Fruit fly (Drosophila melanogaster): ENCODE data around the gene Rsod.

Gene Rsod

DNA sequence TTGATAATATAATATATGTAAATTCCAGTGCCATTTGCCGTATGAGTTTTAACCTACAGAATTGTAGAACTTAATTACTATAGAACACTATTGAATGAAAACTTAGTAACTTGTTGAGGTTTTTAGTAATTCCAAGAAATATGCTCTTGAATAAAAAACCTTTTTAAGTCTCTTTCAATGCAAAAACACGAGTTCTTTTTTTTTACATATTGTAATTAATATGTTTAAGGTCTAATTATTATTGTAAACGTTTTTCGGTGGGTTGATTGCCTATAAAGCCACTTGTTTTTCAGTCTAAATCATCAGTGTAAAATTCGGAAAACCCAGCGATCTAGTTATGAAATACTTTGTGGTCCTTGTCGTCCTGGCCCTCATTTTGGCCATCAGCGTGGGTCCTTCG, 38.6 kb upstream of the Rsod start, which contains the start of gene Anp:
TSS of gene Anp (plus strand) at position 301 of the 400 bp plus-strand sequence.
- TF ChIP-seq cnc (optimal IDR thresholded peaks at IDR 0.05) (no peak), CG12768 (GFP tag; optimal IDR thresholded peaks at IDR 0.05) (no peak), bab1 (GFP tag; optimal IDR thresholded peaks at IDR 0.05) (no peak), tj (GFP tag; optimal IDR thresholded peaks at IDR 0.05) (no peak), toe (GFP tag; optimal IDR thresholded peaks at IDR 0.05) (no peak), CG33017 (tag; optimal IDR thresholded peaks at IDR 0.05) (no peak), cic (GFP tag; optimal IDR thresholded peaks at IDR 0.05) (no peak), CG7045 (GFP tag; optimal IDR thresholded peaks at IDR 0.05) (no peak), Mnt (GFP tag; optimal IDR thresholded peaks at IDR 0.05) (no peak), CG1620 (GFP tag; optimal IDR thresholded peaks at IDR 0.05) (no peak), CG7101 (tag; optimal IDR thresholded peaks at IDR 0.05) (no peak), Crg-1 (GFP tag; optimal IDR thresholded peaks at IDR 0.05) (no peak), pad (GFP tag; optimal IDR thresholded peaks at IDR 0.05) (no peak), CG11617 (GFP tag; optimal IDR thresholded peaks at IDR 0.05) (no peak), Clk (GFP tag; optimal IDR thresholded peaks at IDR 0.05) (no peak)

dm6 chr3R:30208766-30209484, 37.9 kb upstream of the Rsod start, which contains the start of gene RpS7:
RpS7 (minus strand) TSS chr3R:30209020.
- TF ChIP-seq Hr96 (GFP tag; optimal IDR thresholded peaks at IDR 0.05) = peak; percentile 69
- TF ChIP-seq CG14711 (tag; optimal IDR thresholded peaks at IDR 0.05) = peak; percentile 55
- peak; percentile 62 for TF ChIP-seq Clk (GFP tag; optimal IDR thresholded peaks at IDR 0.05)
- TF ChIP-seq cnc (optimal IDR thresholded peaks at IDR 0.05) = no peak
- peak; percentile 69 for TF ChIP-seq CG1620 (GFP tag; optimal IDR thresholded peaks at IDR 0.05)
- peak; percentile 88 for TF ChIP-seq CG11617 (GFP tag; optimal IDR thresholded peaks at IDR 0.05)
- TF ChIP-seq Crg-1 (GFP tag; optimal IDR thresholded peaks at IDR 0.05) = peak; percentile 45
- peak; percentile 67 for TF ChIP-seq CG7045 (GFP tag; optimal IDR thresholded peaks at IDR 0.05)
- TF ChIP-seq CG12768 (GFP tag; optimal IDR thresholded peaks at IDR 0.05) = peak; percentile 64
- peak; percentile 75 for TF ChIP-seq Mnt (GFP tag; optimal IDR thresholded peaks at IDR 0.05)
- peak; percentile 51 for TF ChIP-seq cic (GFP tag; optimal IDR thresholded peaks at IDR 0.05)
- peak; percentile 74 for TF ChIP-seq toe (GFP tag; optimal IDR thresholded peaks at IDR 0.05)
- TF ChIP-seq kay (GFP tag; ENCODE audit: borderline replicate concordance) = peak; percentile 67
- peak; percentile 84 for TF ChIP-seq bab1 (GFP tag; optimal IDR thresholded peaks at IDR 0.05)
- peak; percentile 75 for TF ChIP-seq CG7101 (tag; optimal IDR thresholded peaks at IDR 0.05)
- peak; percentile 69 for TF ChIP-seq CG5204 (GFP tag; optimal IDR thresholded peaks at IDR 0.05)
- peak; percentile 55 for TF ChIP-seq pad (GFP tag; optimal IDR thresholded peaks at IDR 0.05)
- peak; percentile 52 for TF ChIP-seq ovo (GFP tag; optimal IDR thresholded peaks at IDR 0.05)
- TF ChIP-seq tj (GFP tag; optimal IDR thresholded peaks at IDR 0.05) = peak; percentile 59
- peak; percentile 69 for TF ChIP-seq CG33017 (tag; optimal IDR thresholded peaks at IDR 0.05)

dm6 chr3R:30208011-30208410, 37.0 kb upstream of the Rsod start:
- TF ChIP-seq kay (GFP tag; ENCODE audit: borderline replicate concordance) = no peak
- no peak for TF ChIP-seq pad (GFP tag; optimal IDR thresholded peaks at IDR 0.05)
- no peak for TF ChIP-seq Clk (GFP tag; optimal IDR thresholded peaks at IDR 0.05)
- TF ChIP-seq tj (GFP tag; optimal IDR thresholded peaks at IDR 0.05) = no peak
- no peak for TF ChIP-seq CG11617 (GFP tag; optimal IDR thresholded peaks at IDR 0.05)

- TF ChIP-seq CG7101 (tag; optimal IDR thresholded peaks at IDR 0.05) = no peak
- no peak for TF ChIP-seq CG5204 (GFP tag; optimal IDR thresholded peaks at IDR 0.05)
- TF ChIP-seq toe (GFP tag; optimal IDR thresholded peaks at IDR 0.05) = no peak
- peak; percentile 24 for TF ChIP-seq Mnt (GFP tag; optimal IDR thresholded peaks at IDR 0.05)
- no peak for TF ChIP-seq Hr96 (GFP tag; optimal IDR thresholded peaks at IDR 0.05)
- no peak for TF ChIP-seq ovo (GFP tag; optimal IDR thresholded peaks at IDR 0.05)
- no peak for TF ChIP-seq kay (GFP tag; ENCODE audit: borderline replicate concordance)
- peak; percentile 67 for TF ChIP-seq bab1 (GFP tag; optimal IDR thresholded peaks at IDR 0.05)
Measured at dm6 chr3R:30205946-30206345, 34.9 kb upstream of the Rsod start.

- TF ChIP-seq CG11617 (GFP tag; optimal IDR thresholded peaks at IDR 0.05) = no peak
- TF ChIP-seq CG12768 (GFP tag; optimal IDR thresholded peaks at IDR 0.05) = no peak
- no peak for TF ChIP-seq CG33017 (tag; optimal IDR thresholded peaks at IDR 0.05)
- TF ChIP-seq CG5204 (GFP tag; optimal IDR thresholded peaks at IDR 0.05) = no peak
- no peak for TF ChIP-seq Mnt (GFP tag; optimal IDR thresholded peaks at IDR 0.05)
- TF ChIP-seq tj (GFP tag; optimal IDR thresholded peaks at IDR 0.05) = no peak
- TF ChIP-seq CG7101 (tag; optimal IDR thresholded peaks at IDR 0.05) = no peak
- TF ChIP-seq cic (GFP tag; optimal IDR thresholded peaks at IDR 0.05) = no peak
- no peak for TF ChIP-seq Clk (GFP tag; optimal IDR thresholded peaks at IDR 0.05)
- no peak for TF ChIP-seq ovo (GFP tag; optimal IDR thresholded peaks at IDR 0.05)
- no peak for TF ChIP-seq cnc (optimal IDR thresholded peaks at IDR 0.05)
- no peak for TF ChIP-seq Crg-1 (GFP tag; optimal IDR thresholded peaks at IDR 0.05)
- TF ChIP-seq CG14711 (tag; optimal IDR thresholded peaks at IDR 0.05) = no peak
- TF ChIP-seq CG7045 (GFP tag; optimal IDR thresholded peaks at IDR 0.05) = no peak
- TF ChIP-seq CG1620 (GFP tag; optimal IDR thresholded peaks at IDR 0.05) = no peak
- no peak for TF ChIP-seq pad (GFP tag; optimal IDR thresholded peaks at IDR 0.05)
- no peak for TF ChIP-seq Hr96 (GFP tag; optimal IDR thresholded peaks at IDR 0.05)
- TF ChIP-seq toe (GFP tag; optimal IDR thresholded peaks at IDR 0.05) = no peak
Measured at dm6 chr3R:30204004-30204603, 33.1 kb upstream of the Rsod start.

Measured in whole organism, adult.